Fruit fly (Drosophila melanogaster) whole organism, embryonic: ENCODE data around the gene CG43120.

Experiments used
- Adf1 ChIP-seq: fragments of 200-800 bp; sonication (Bioruptor generic); IDR thresholded peaks from 2 replicates; pipeline ENCODE4 v1.3.6; 2022; ENCODE audit warnings: missing biosample characterization, missing genetic modification characterization
- Atf6 ChIP-seq: fragments of 200-800 bp; sonication (Bioruptor generic); IDR thresholded peaks from 2 replicates; pipeline ENCODE4 v1.3.6; 2022; ENCODE audit warnings: missing biosample characterization, missing genetic modification characterization
- Awh ChIP-seq: fragments of 200-800 bp; sonication (Bioruptor generic); IDR thresholded peaks from 2 replicates; pipeline ENCODE4, ENCODE4 v1.3.6; 2022; ENCODE audit warnings: missing biosample characterization, missing genetic modification characterization
- CG10321 ChIP-seq: fragments of 200-800 bp; sonication (Bioruptor generic); IDR thresholded peaks from 2 replicates; pipeline ENCODE4 v1.3.6; 2022; ENCODE audit warnings: missing biosample characterization, missing genetic modification characterization
- CG11085 ChIP-seq: fragments of 200-800 bp; sonication (Bioruptor generic); IDR thresholded peaks from 2 replicates; pipeline ENCODE4 v1.3.6; 2022; ENCODE audit warnings: missing biosample characterization, missing genetic modification characterization
- CG11247 ChIP-seq: fragments of 200-800 bp; sonication (Bioruptor generic); IDR thresholded peaks from 2 replicates; pipeline ENCODE4 v1.3.6; 2022; ENCODE audit warnings: missing biosample characterization, missing genetic modification characterization
- CG12659 ChIP-seq: fragments of 200-800 bp; sonication (Bioruptor generic); optimal IDR thresholded peaks from 3 replicates; lab custom pipeline; 2017; ENCODE audit warnings: mild to moderate bottlenecking, missing biosample characterization, missing genetic modification reagents, missing genetic modification characterization
- CG13775 ChIP-seq: fragments of 200-800 bp; sonication (Bioruptor generic); optimal IDR thresholded peaks from 3 replicates; lab custom pipeline; 2017; ENCODE audit warnings: missing biosample characterization, mild to moderate bottlenecking, missing genetic modification characterization
- CG17802 ChIP-seq: fragments of 200-800 bp; sonication (Bioruptor generic); optimal IDR thresholded peaks from 2 replicates; lab custom pipeline; 2018; ENCODE audit warnings: missing biosample characterization, mild to moderate bottlenecking, missing genetic modification characterization, moderate library complexity
- CG17829 ChIP-seq: fragments of 200-800 bp; optimal IDR thresholded peaks from 2 replicates; lab custom pipeline; 2019; ENCODE audit warnings: missing biosample characterization, mild to moderate bottlenecking, missing genetic modification characterization, moderate library complexity
- CG18619 ChIP-seq: fragments of 200-800 bp; sonication (Bioruptor generic); optimal IDR thresholded peaks from 3 replicates; lab custom pipeline; 2017; ENCODE audit warnings: missing biosample characterization, mild to moderate bottlenecking, missing genetic modification characterization
- CG18764 ChIP-seq: fragments of 200-800 bp; sonication (Bioruptor generic); optimal IDR thresholded peaks from 3 replicates; lab custom pipeline; 2016; ENCODE audit warnings: missing biosample characterization, missing genetic modification characterization
- CG32532 ChIP-seq: fragments of 200-800 bp; sonication (Bioruptor generic); IDR thresholded peaks from 2 replicates; pipeline ENCODE4 v1.3.6; 2022; ENCODE audit warnings: missing biosample characterization, missing genetic modification characterization
- CG3281 ChIP-seq: fragments of 200-800 bp; sonication (Bioruptor generic); optimal IDR thresholded peaks from 3 replicates; lab custom pipeline; 2017; ENCODE audit warnings: missing biosample characterization, mild to moderate bottlenecking, missing genetic modification characterization
- CG42726 ChIP-seq: fragments of 200-800 bp; sonication (Bioruptor generic); IDR thresholded peaks from 2 replicates; pipeline ENCODE4 v1.3.6; 2022; ENCODE audit warnings: missing biosample characterization, missing genetic modification characterization; ENCODE audit not compliant: partially characterized antibody
- CG43689 ChIP-seq: fragments of 200-800 bp; sonication (Bioruptor generic); IDR thresholded peaks from 2 replicates; pipeline ENCODE4 v1.3.6; 2022; ENCODE audit warnings: missing biosample characterization, missing genetic modification characterization
- CG6765 ChIP-seq: fragments of 200-800 bp; sonication (Bioruptor generic); optimal IDR thresholded peaks from 3 replicates; lab custom pipeline; 2017; ENCODE audit warnings: missing biosample characterization, mild to moderate bottlenecking, missing genetic modification characterization
- CG8290 ChIP-seq, 3 experiments: fragments of 200-800 bp; sonication (Bioruptor generic); optimal IDR thresholded peaks; 2 replicates each; lab custom pipeline; 2016 to 2019; ENCODE audit warnings: missing biosample characterization in 3 of 3, missing genetic modification characterization in 3 of 3, mild to moderate bottlenecking in 2 of 3, moderate library complexity in 1 of 3
- CG9817 ChIP-seq: fragments of 200-800 bp; sonication (Bioruptor generic); optimal IDR thresholded peaks from 2 replicates; lab custom pipeline; 2018; ENCODE audit warnings: missing biosample characterization, mild to moderate bottlenecking, missing genetic modification characterization, moderate library complexity
- Chrac-16 ChIP-seq: fragments of 200-800 bp; sonication (Bioruptor generic); optimal IDR thresholded peaks from 3 replicates; lab custom pipeline; 2016; ENCODE audit warnings: missing biosample characterization, missing genetic modification characterization
- D19A ChIP-seq: fragments of 200-800 bp; optimal IDR thresholded peaks from 3 replicates; lab custom pipeline; 2019; ENCODE audit warnings: missing biosample characterization, mild to moderate bottlenecking, missing genetic modification characterization, moderate library complexity
- Dad ChIP-seq: fragments of 200-800 bp; sonication (Bioruptor generic); optimal IDR thresholded peaks from 3 replicates; lab custom pipeline; 2016; ENCODE audit warnings: missing biosample characterization, missing genetic modification characterization
- Dip2 ChIP-seq: fragments of 200-800 bp; sonication (Bioruptor generic); IDR thresholded peaks from 2 replicates; pipeline ENCODE4 v1.3.6; 2022; ENCODE audit warnings: missing biosample characterization, missing genetic modification characterization
- Fer1 ChIP-seq: fragments of 200-800 bp; sonication (Bioruptor generic); optimal IDR thresholded peaks from 2 replicates; lab custom pipeline; 2017; ENCODE audit warnings: missing biosample characterization, mild to moderate bottlenecking, missing genetic modification characterization
- Fer2 ChIP-seq: fragments of 200-800 bp; sonication (Bioruptor generic); optimal IDR thresholded peaks from 2 replicates; lab custom pipeline; 2018; ENCODE audit warnings: missing biosample characterization, mild to moderate bottlenecking, missing genetic modification characterization, moderate library complexity
- HLH4C ChIP-seq: fragments of 200-800 bp; sonication (Bioruptor generic); IDR thresholded peaks from 3 replicates; pipeline ENCODE4 v1.3.6; 2022; ENCODE audit warnings: missing biosample characterization, missing genetic modification characterization; ENCODE audit not compliant: partially characterized antibody
- HmgZ ChIP-seq: fragments of 200-800 bp; sonication (Bioruptor generic); optimal IDR thresholded peaks from 2 replicates; lab custom pipeline; 2018; ENCODE audit warnings: missing biosample characterization, mild to moderate bottlenecking, missing genetic modification characterization
- Hmx ChIP-seq: fragments of 200-800 bp; sonication (Bioruptor generic); optimal IDR thresholded peaks from 2 replicates; lab custom pipeline; 2016; ENCODE audit warnings: missing biosample characterization, missing genetic modification characterization
- Hr39 ChIP-seq: fragments of >200 bp; optimal IDR thresholded peaks from 2 replicates; lab custom pipeline; 2017
- Meics ChIP-seq: fragments of 200-800 bp; sonication (Bioruptor generic); optimal IDR thresholded peaks from 2 replicates; lab custom pipeline; 2017; ENCODE audit warnings: missing biosample characterization, mild to moderate bottlenecking, missing genetic modification characterization
- Nf-YA ChIP-seq: fragments of 200-800 bp; sonication (Bioruptor generic); IDR thresholded peaks from 2 replicates; pipeline ENCODE4 v1.3.6; 2022; ENCODE audit warnings: missing biosample characterization, missing genetic modification characterization
- NfI ChIP-seq: fragments of 200-800 bp; sonication (Bioruptor generic); optimal IDR thresholded peaks from 3 replicates; lab custom pipeline; 2018; ENCODE audit warnings: missing biosample characterization, mild to moderate bottlenecking, missing genetic modification characterization, moderate library complexity
- Oaz ChIP-seq: fragments of 200-800 bp; sonication (Bioruptor generic); IDR thresholded peaks from 2 replicates; pipeline ENCODE4 v1.3.6; 2022; ENCODE audit warnings: missing biosample characterization, missing genetic modification characterization
- Optix ChIP-seq: fragments of 200-800 bp; sonication (Bioruptor generic); IDR thresholded peaks from 3 replicates; pipeline ENCODE4 v1.3.6; 2022; ENCODE audit warnings: missing biosample characterization, missing genetic modification characterization
- Pdp1 ChIP-seq, 2 experiments: fragments of 200-800 bp; sonication (Bioruptor generic); optimal IDR thresholded peaks; 3 replicates each; lab custom pipeline; 2016; ENCODE audit warnings: missing biosample characterization in 2 of 2, missing genetic modification characterization in 2 of 2, mild to moderate bottlenecking in 1 of 2, moderate library complexity in 1 of 2
- Rfx ChIP-seq: fragments of 200-800 bp; sonication (Bioruptor generic); IDR thresholded peaks from 2 replicates; pipeline ENCODE4 v1.3.6; 2022; ENCODE audit warnings: missing biosample characterization, missing genetic modification characterization
- Sox102F ChIP-seq: fragments of 200-800 bp; sonication (Bioruptor generic); optimal IDR thresholded peaks from 2 replicates; lab custom pipeline; 2018; ENCODE audit warnings: missing biosample characterization, mild to moderate bottlenecking, missing genetic modification characterization, moderate library complexity
- amos ChIP-seq: fragments of 200-800 bp; sonication (Bioruptor generic); IDR thresholded peaks from 2 replicates; pipeline ENCODE4 v1.3.6; 2022; ENCODE audit warnings: missing biosample characterization, missing genetic modification characterization; ENCODE audit not compliant: partially characterized antibody
- ase ChIP-seq: fragments of 200-800 bp; sonication (Bioruptor generic); IDR thresholded peaks from 3 replicates; pipeline ENCODE4 v1.3.6; 2022; ENCODE audit warnings: missing biosample characterization, missing genetic modification characterization
- bowl ChIP-seq: fragments of 200-800 bp; sonication (Bioruptor generic); IDR thresholded peaks from 2 replicates; pipeline ENCODE4 v1.3.6; 2022; ENCODE audit warnings: missing biosample characterization, missing genetic modification characterization
- cas ChIP-seq: fragments of 200-800 bp; sonication (Bioruptor generic); IDR thresholded peaks from 2 replicates; pipeline ENCODE4 v1.3.6; 2022; ENCODE audit warnings: missing biosample characterization, missing genetic modification characterization
- gsb-n ChIP-seq: fragments of 200-800 bp; sonication (Bioruptor generic); optimal IDR thresholded peaks from 3 replicates; lab custom pipeline; 2018; ENCODE audit warnings: missing biosample characterization, mild to moderate bottlenecking, missing genetic modification characterization
- inv ChIP-seq: fragments of 200-800 bp; sonication (Bioruptor generic); IDR thresholded peaks from 2 replicates; pipeline ENCODE4 v1.3.6; 2022; ENCODE audit warnings: missing biosample characterization, missing genetic modification characterization; ENCODE audit not compliant: partially characterized antibody
- jumu ChIP-seq: fragments of 200-800 bp; sonication (Bioruptor generic); optimal IDR thresholded peaks from 3 replicates; lab custom pipeline; 2016; ENCODE audit warnings: missing biosample characterization, missing genetic modification characterization
- odd ChIP-seq: fragments of 200-800 bp; sonication (Bioruptor generic); optimal IDR thresholded peaks from 2 replicates; lab custom pipeline; 2017; ENCODE audit warnings: missing biosample characterization, mild to moderate bottlenecking, missing genetic modification characterization
- phol ChIP-seq: fragments of 200-800 bp; sonication (Bioruptor generic); optimal IDR thresholded peaks from 3 replicates; lab custom pipeline; 2018; ENCODE audit warnings: missing biosample characterization, mild to moderate bottlenecking, missing genetic modification characterization, moderate library complexity
- pros ChIP-seq: fragments of 200-800 bp; sonication (Bioruptor generic); optimal IDR thresholded peaks from 3 replicates; lab custom pipeline; 2019; ENCODE audit warnings: missing biosample characterization, mild to moderate bottlenecking, missing genetic modification characterization, moderate library complexity
- pzg ChIP-seq: fragments of 200-800 bp; sonication (Bioruptor generic); optimal IDR thresholded peaks from 3 replicates; lab custom pipeline; 2018; ENCODE audit warnings: missing biosample characterization, mild to moderate bottlenecking, missing genetic modification characterization, moderate library complexity
- ssp ChIP-seq: fragments of 200-800 bp; sonication (Bioruptor generic); IDR thresholded peaks from 2 replicates; pipeline ENCODE4 v1.3.6; 2022; ENCODE audit warnings: missing biosample characterization, missing genetic modification characterization
- vfl ChIP-seq: fragments of 200-800 bp; sonication (Bioruptor generic); optimal IDR thresholded peaks from 2 replicates; lab custom pipeline; 2016; ENCODE audit warnings: missing biosample characterization, missing genetic modification characterization

Gene CG43120

dm6 chr3L:14410146-14410676 lies 28.5 kb downstream of the CG43120 start, which contains the start of gene CG3919 (continued):
- peak; percentile 70; the same call in 1 of the 2 replicates for TF ChIP-seq CG32532 (GFP tag; lab: Robert Waterston, UW)
- TF ChIP-seq Oaz (GFP tag; lab: Robert Waterston, UW): no peak
- TF ChIP-seq CG3281 (GFP tag; lab: Kevin White, UChicago): peak; percentile 60
- no peak for TF ChIP-seq Fer2
- TF ChIP-seq bowl (GFP tag; lab: Robert Waterston, UW): no peak
- no peak for TF ChIP-seq Dip2 (GFP tag; lab: Robert Waterston, UW)
- TF ChIP-seq CG6765 (GFP tag; lab: Kevin White, UChicago): no peak
- peak; percentile 66 for TF ChIP-seq CG18619 (GFP tag; lab: Kevin White, UChicago)
- peak; percentile 80 for TF ChIP-seq Rfx (GFP tag; lab: Robert Waterston, UW)
- no peak for TF ChIP-seq Hr39 (lab: Kevin White, UChicago)
- TF ChIP-seq phol: peak; percentile 81
- TF ChIP-seq pzg (GFP tag; lab: Kevin White, UChicago): peak; percentile 32
- peak; percentile 4 for TF ChIP-seq vfl (GFP tag; lab: Kevin White, UChicago)
- TF ChIP-seq CG18764 (GFP tag; lab: Kevin White, UChicago): no peak
- TF ChIP-seq Optix (GFP tag; lab: Robert Waterston, UW): 0 out of 3 replicates have a peak, but pooled peaks have one; percentile 25
- peak; percentile 26 for TF ChIP-seq CG9817
- TF ChIP-seq Pdp1 (GFP tag; optimal IDR thresholded peaks at IDR 0.05; lab: Kevin White, UChicago): peak; percentile 20 to 21
- TF ChIP-seq CG17802 (tag; lab: Kevin White, UChicago): no peak
- TF ChIP-seq HLH4C (GFP tag; lab: Robert Waterston, UW): no peak
- peak; percentile 21 for TF ChIP-seq HmgZ
- TF ChIP-seq CG13775 (GFP tag; lab: Kevin White, UChicago): peak; percentile 80
- no peak for TF ChIP-seq Dad (GFP tag; lab: Kevin White, UChicago)
- TF ChIP-seq CG43689 (GFP tag; lab: Robert Waterston, UW): no peak
- TF ChIP-seq odd (GFP tag; lab: Kevin White, UChicago): no peak
- no peak for TF ChIP-seq cas (GFP tag; lab: Robert Waterston, UW)
- peak; percentile 57 for TF ChIP-seq Meics
- TF ChIP-seq jumu (GFP tag; lab: Kevin White, UChicago): peak; percentile 71
- no peak for TF ChIP-seq inv (GFP tag; lab: Robert Waterston, UW)
- TF ChIP-seq CG11085: no peak
- no peak; the same call in 2 of the 3 replicates for TF ChIP-seq ase
- peak; percentile 60; the same call in 1 of the 2 replicates for TF ChIP-seq Awh (GFP tag; lab: Robert Waterston, UW)
- no peak; the same call in 1 of the 2 replicates for TF ChIP-seq Nf-YA
- peak; percentile 7 for TF ChIP-seq gsb-n (tag; lab: Kevin White, UChicago)
- TF ChIP-seq CG17829: peak; percentile 61
- no peak for TF ChIP-seq CG10321
- TF ChIP-seq Sox102F (GFP tag; lab: Kevin White, UChicago): peak; percentile 70
- peak; percentile 46 for TF ChIP-seq Chrac-16 (GFP tag; lab: Kevin White, UChicago)
- peak; percentile 51 for TF ChIP-seq CG11247 (GFP tag; lab: Robert Waterston, UW)
- TF ChIP-seq pros (GFP tag; lab: Kevin White, UChicago): no peak
- TF ChIP-seq NfI (GFP tag; lab: Kevin White, UChicago): peak; percentile 59
- no peak for TF ChIP-seq Atf6 (GFP tag; lab: Robert Waterston, UW)
- TF ChIP-seq CG12659: peak; percentile 40
- TF ChIP-seq Adf1: no peak
- no peak; the same call in 1 of the 2 replicates for TF ChIP-seq amos
- TF ChIP-seq CG8290 (GFP tag; optimal IDR thresholded peaks at IDR 0.05; lab: Kevin White, UChicago): peak; percentile 39
- TF ChIP-seq CG8290 (tag; optimal IDR thresholded peaks at IDR 0.05; lab: Kevin White, UChicago): peak; percentile 67 to 91
- TF ChIP-seq Fer1: peak; percentile 9
- TF ChIP-seq Hmx (GFP tag; lab: Kevin White, UChicago): no peak
- TF ChIP-seq D19A (tag; lab: Kevin White, UChicago): peak; percentile 52
- TF ChIP-seq CG42726 (GFP tag; lab: Robert Waterston, UW): no peak
- 0 out of 2 replicates have a peak, but pooled peaks have one; percentile 19 for TF ChIP-seq ssp (GFP tag; lab: Robert Waterston, UW)
